Worm (Caenorhabditis elegans) whole organism, late embryonic: ENCODE data around the gene ZC317.7.

Experiments
- gmeb-2 ChIP-seq: sonication (generic microtip); optimal IDR thresholded peaks from 2 replicates; lab custom pipeline; 2016; ENCODE audit warnings: missing genetic modification characterization, inconsistent platforms, missing compliant biosample characterization
- pha-4 ChIP-seq: fragments of 150-350 bp; optimal IDR thresholded peaks from 2 replicates; lab custom pipeline; 2018; ENCODE audit warnings: missing biosample characterization, missing genetic modification reagents, missing genetic modification characterization

DNA sequence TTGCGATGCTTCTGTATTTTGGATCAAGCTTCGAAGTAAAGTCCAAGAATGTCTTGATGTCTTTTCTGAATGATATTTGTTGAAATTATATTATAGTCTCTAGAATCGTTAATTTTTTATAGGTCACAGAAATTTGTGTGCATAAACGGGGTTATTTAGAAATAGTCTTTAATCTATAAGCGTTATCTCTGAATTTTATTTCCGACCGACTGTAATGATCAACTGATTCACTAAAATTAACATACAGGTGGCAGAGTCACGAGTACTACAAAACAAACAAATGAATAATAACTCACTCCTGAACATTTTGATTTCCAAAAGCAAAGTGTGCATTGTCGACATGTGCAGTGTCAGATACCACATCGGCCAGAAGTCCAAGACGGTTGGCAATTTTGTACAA lies 40.9 kb upstream of the ZC317.7 start:
- TF ChIP-seq pha-4 (no peak), gmeb-2 (tag; lab: Kevin White, UChicago) (no peak)
